Fruit fly (Drosophila melanogaster): Measurements from ENCODE around the gene Traf6.

The Traf6 gene

dm6 chrX:8113386-8114279, 43.6 kb downstream of the Traf6 start:
- peak; percentile 93 for TF ChIP-seq noc (tag; optimal IDR thresholded peaks at IDR 0.05)

dm6 chrX:8112715-8113114, 44.5 kb downstream of the Traf6 start:
- peak; percentile 43 for TF ChIP-seq noc (tag; optimal IDR thresholded peaks at IDR 0.05)

dm6 chrX:8110984-8111383, 46.2 kb downstream of the Traf6 start:
- no peak for TF ChIP-seq noc (tag; optimal IDR thresholded peaks at IDR 0.05)

dm6 chrX:8107936-8108335, 49.2 kb downstream of the Traf6 start:
- TF ChIP-seq noc (tag; optimal IDR thresholded peaks at IDR 0.05), result no peak

- peak; percentile 34 for TF ChIP-seq noc (tag; optimal IDR thresholded peaks at IDR 0.05)
These were observed 50.7 kb downstream of the Traf6 start for dm6 chrX:8106281-8107050.
